Fruit fly (Drosophila melanogaster) whole organism, embryonic: Measurements from ENCODE around the gene Lsd-1.

Source experiments
- Antp ChIP-seq: fragments of 200-800 bp; sonication (Bioruptor generic); optimal IDR thresholded peaks from 3 replicates; lab custom pipeline; 2016; ENCODE audit warnings: missing biosample characterization, missing genetic modification characterization
- CG11696 ChIP-seq: fragments of 200-800 bp; sonication (Bioruptor generic); IDR thresholded peaks from 2 replicates; pipeline ENCODE4 v1.3.6; 2022; ENCODE audit warnings: missing biosample characterization, missing genetic modification characterization
- CG12942 ChIP-seq: fragments of 200-800 bp; sonication (Bioruptor generic); optimal IDR thresholded peaks from 3 replicates; lab custom pipeline; 2016; ENCODE audit warnings: missing biosample characterization, missing genetic modification characterization
- CG14441 ChIP-seq: fragments of 200-800 bp; sonication (Bioruptor generic); IDR thresholded peaks from 2 replicates; pipeline ENCODE4 v1.3.6; 2022; ENCODE audit warnings: missing biosample characterization, missing genetic modification characterization
- CG17328 ChIP-seq: fragments of 200-800 bp; sonication (Bioruptor generic); IDR thresholded peaks from 2 replicates; pipeline ENCODE4 v1.3.6; 2022; ENCODE audit warnings: missing biosample characterization, missing genetic modification characterization
- CG17361 ChIP-seq: fragments of 200-800 bp; sonication (Bioruptor generic); IDR thresholded peaks from 3 replicates; pipeline ENCODE4 v1.3.6; 2022; ENCODE audit warnings: missing biosample characterization, missing genetic modification characterization
- CG17612 ChIP-seq: fragments of 200-800 bp; sonication (Bioruptor generic); IDR thresholded peaks from 2 replicates; pipeline ENCODE4 v1.3.6; 2022; ENCODE audit warnings: missing biosample characterization, missing genetic modification characterization
- CG2120 ChIP-seq: fragments of 200-800 bp; sonication (Bioruptor generic); optimal IDR thresholded peaks from 3 replicates; lab custom pipeline; 2016; ENCODE audit warnings: missing biosample characterization, missing genetic modification characterization
- CG4854 ChIP-seq: fragments of 200-800 bp; sonication (Bioruptor generic); optimal IDR thresholded peaks from 2 replicates; lab custom pipeline; 2016; ENCODE audit warnings: missing biosample characterization, missing genetic modification characterization, inconsistent platforms
- CG6175 ChIP-seq: fragments of 200-800 bp; sonication (Bioruptor generic); IDR thresholded peaks from 3 replicates; pipeline ENCODE4 v1.3.6; 2022; ENCODE audit warnings: missing biosample characterization, missing genetic modification characterization
- CG6689 ChIP-seq: fragments of 200-800 bp; sonication (Bioruptor generic); IDR thresholded peaks from 2 replicates; pipeline ENCODE4 v1.3.6; 2022; ENCODE audit warnings: missing biosample characterization, missing genetic modification characterization
- CG7839 ChIP-seq: fragments of 200-800 bp; sonication (Bioruptor generic); optimal IDR thresholded peaks from 3 replicates; lab custom pipeline; 2018; ENCODE audit warnings: missing biosample characterization, mild to moderate bottlenecking, missing genetic modification characterization, moderate library complexity
- CG8089 ChIP-seq: fragments of 200-800 bp; sonication (Bioruptor generic); optimal IDR thresholded peaks from 3 replicates; lab custom pipeline; 2016; ENCODE audit warnings: missing biosample characterization, missing genetic modification characterization
- CG8388 ChIP-seq: fragments of 200-800 bp; sonication (Bioruptor generic); optimal IDR thresholded peaks from 2 replicates; lab custom pipeline; 2019; ENCODE audit warnings: missing biosample characterization, mild to moderate bottlenecking, missing genetic modification characterization, moderate library complexity
- CG9817 ChIP-seq: fragments of 200-800 bp; sonication (Bioruptor generic); optimal IDR thresholded peaks from 2 replicates; lab custom pipeline; 2018; ENCODE audit warnings: missing biosample characterization, mild to moderate bottlenecking, missing genetic modification characterization, moderate library complexity
- CrebB ChIP-seq: fragments of 200-800 bp; sonication (Bioruptor generic); optimal IDR thresholded peaks from 3 replicates; lab custom pipeline; 2018; ENCODE audit warnings: missing biosample characterization, mild to moderate bottlenecking, missing genetic modification characterization
- Deaf1 ChIP-seq: fragments of 200-800 bp; optimal IDR thresholded peaks from 3 replicates; lab custom pipeline; 2019; ENCODE audit warnings: missing biosample characterization, mild to moderate bottlenecking, missing genetic modification characterization, moderate library complexity
- Dfd ChIP-seq, 2 experiments: fragments of >200 bp; optimal IDR thresholded peaks; 2 replicates each; lab custom pipeline; 2017; ENCODE audit warnings: missing biosample characterization in 2 of 2, missing genetic modification characterization in 2 of 2
- Dref ChIP-seq: fragments of 200-800 bp; sonication (Bioruptor generic); IDR thresholded peaks from 2 replicates; pipeline ENCODE4 v1.3.6; 2022; ENCODE audit warnings: missing biosample characterization, missing genetic modification characterization
- Fer3 ChIP-seq: fragments of 200-800 bp; sonication (Bioruptor generic); optimal IDR thresholded peaks from 2 replicates; lab custom pipeline; 2018; ENCODE audit warnings: missing biosample characterization, mild to moderate bottlenecking, missing genetic modification characterization, moderate library complexity
- Gug ChIP-seq: fragments of 200-800 bp; sonication (Bioruptor generic); IDR thresholded peaks from 4 replicates; pipeline ENCODE4 v1.3.6; 2022; ENCODE audit warnings: missing biosample characterization, missing genetic modification characterization
- H15 ChIP-seq: fragments of 200-800 bp; sonication (Bioruptor generic); IDR thresholded peaks from 3 replicates; pipeline ENCODE4 v1.3.6; 2022; ENCODE audit warnings: missing biosample characterization, missing genetic modification characterization
- H2.0 ChIP-seq: fragments of 200-800 bp; sonication (Bioruptor generic); IDR thresholded peaks from 2 replicates; pipeline ENCODE4 v1.3.6; 2022; ENCODE audit warnings: missing biosample characterization, missing genetic modification characterization
- Hey ChIP-seq: fragments of 200-800 bp; sonication (Bioruptor generic); optimal IDR thresholded peaks from 3 replicates; lab custom pipeline; 2018; ENCODE audit warnings: missing biosample characterization, mild to moderate bottlenecking, missing genetic modification characterization
- HmgD ChIP-seq: fragments of 200-800 bp; sonication (Bioruptor generic); optimal IDR thresholded peaks from 3 replicates; lab custom pipeline; 2016; ENCODE audit warnings: missing biosample characterization, missing genetic modification characterization
- HmgZ ChIP-seq: fragments of 200-800 bp; sonication (Bioruptor generic); optimal IDR thresholded peaks from 2 replicates; lab custom pipeline; 2018; ENCODE audit warnings: missing biosample characterization, mild to moderate bottlenecking, missing genetic modification characterization
- Kr ChIP-seq: fragments of 200-800 bp; sonication (Bioruptor generic); optimal IDR thresholded peaks from 2 replicates; lab custom pipeline; 2017; ENCODE audit warnings: missing biosample characterization, mild to moderate bottlenecking, missing genetic modification characterization
- MTF-1 ChIP-seq: fragments of 200-800 bp; sonication (Bioruptor generic); optimal IDR thresholded peaks from 2 replicates; lab custom pipeline; 2018; ENCODE audit warnings: missing biosample characterization, mild to moderate bottlenecking, missing genetic modification characterization, borderline replicate concordance
- NC2α ChIP-seq: fragments of 200-800 bp; sonication (Bioruptor generic); optimal IDR thresholded peaks from 2 replicates; lab custom pipeline; 2016; ENCODE audit warnings: missing biosample characterization, missing genetic modification characterization
- Nf-YA ChIP-seq: fragments of 200-800 bp; sonication (Bioruptor generic); IDR thresholded peaks from 2 replicates; pipeline ENCODE4 v1.3.6; 2022; ENCODE audit warnings: missing biosample characterization, missing genetic modification characterization
- Nf-YB ChIP-seq: fragments of 200-800 bp; sonication (Bioruptor generic); optimal IDR thresholded peaks from 3 replicates; lab custom pipeline; 2019; ENCODE audit warnings: missing biosample characterization, mild to moderate bottlenecking, missing genetic modification characterization, moderate library complexity
- Opbp ChIP-seq: fragments of 200-800 bp; sonication (Bioruptor generic); IDR thresholded peaks from 3 replicates; pipeline ENCODE4 v1.3.6; 2022; ENCODE audit warnings: missing biosample characterization, missing genetic modification characterization; ENCODE audit not compliant: partially characterized antibody
- Six4 ChIP-seq: fragments of 200-800 bp; sonication (Bioruptor generic); optimal IDR thresholded peaks from 2 replicates; lab custom pipeline; 2016; ENCODE audit warnings: missing biosample characterization, missing genetic modification characterization
- Tbp ChIP-seq: fragments of >200 bp; optimal IDR thresholded peaks from 2 replicates; lab custom pipeline; 2018; ENCODE audit warnings: missing biosample characterization, missing genetic modification characterization
- ab ChIP-seq: fragments of 200-800 bp; sonication (Bioruptor generic); optimal IDR thresholded peaks from 2 replicates; lab custom pipeline; 2016; ENCODE audit warnings: missing biosample characterization, missing genetic modification characterization
- aop ChIP-seq: fragments of 200-800 bp; sonication (Bioruptor generic); IDR thresholded peaks from 2 replicates; pipeline ENCODE4 v1.3.6; 2022; ENCODE audit warnings: missing biosample characterization, missing genetic modification characterization
- ase ChIP-seq: fragments of 200-800 bp; sonication (Bioruptor generic); IDR thresholded peaks from 3 replicates; pipeline ENCODE4 v1.3.6; 2022; ENCODE audit warnings: missing biosample characterization, missing genetic modification characterization
- bowl ChIP-seq: fragments of 200-800 bp; sonication (Bioruptor generic); IDR thresholded peaks from 2 replicates; pipeline ENCODE4 v1.3.6; 2022; ENCODE audit warnings: missing biosample characterization, missing genetic modification characterization
- btn ChIP-seq: fragments of 200-800 bp; sonication (Bioruptor generic); optimal IDR thresholded peaks from 2 replicates; lab custom pipeline; 2016; ENCODE audit warnings: missing biosample characterization, missing genetic modification characterization
- cad ChIP-seq: fragments of >200 bp; optimal IDR thresholded peaks from 2 replicates; lab custom pipeline; 2017; ENCODE audit warnings: missing biosample characterization, missing genetic modification characterization
- cg ChIP-seq: fragments of 200-800 bp; sonication (Bioruptor generic); optimal IDR thresholded peaks from 3 replicates; lab custom pipeline; 2019; ENCODE audit warnings: missing biosample characterization, mild to moderate bottlenecking, missing genetic modification characterization, moderate library complexity
- croc ChIP-seq: fragments of 200-800 bp; sonication (Bioruptor generic); conservative IDR thresholded peaks from 3 replicates; pipeline ENCODE4 v1.3.6; 2022; ENCODE audit warnings: missing biosample characterization, missing genetic modification characterization
- da ChIP-seq: fragments of 200-800 bp; sonication (Bioruptor generic); optimal IDR thresholded peaks from 2 replicates; lab custom pipeline; 2016; ENCODE audit warnings: missing biosample characterization, missing genetic modification characterization
- dimm ChIP-seq: fragments of 200-800 bp; sonication (Bioruptor generic); IDR thresholded peaks from 2 replicates; pipeline ENCODE4 v1.3.6; 2022; ENCODE audit warnings: missing biosample characterization, missing genetic modification characterization
- mld ChIP-seq: fragments of 200-800 bp; sonication (Bioruptor generic); IDR thresholded peaks from 3 replicates; pipeline ENCODE4 v1.3.6; 2022; ENCODE audit warnings: missing biosample characterization, missing genetic modification characterization; ENCODE audit not compliant: partially characterized antibody
- psq ChIP-seq: fragments of 200-800 bp; sonication (Bioruptor generic); optimal IDR thresholded peaks from 2 replicates; lab custom pipeline; 2017; ENCODE audit warnings: missing biosample characterization, missing genetic modification characterization
- pzg ChIP-seq: fragments of 200-800 bp; sonication (Bioruptor generic); optimal IDR thresholded peaks from 3 replicates; lab custom pipeline; 2018; ENCODE audit warnings: missing biosample characterization, mild to moderate bottlenecking, missing genetic modification characterization, moderate library complexity
- sim ChIP-seq: fragments of 200-800 bp; sonication (Bioruptor generic); IDR thresholded peaks from 2 replicates; pipeline ENCODE4 v1.3.6; 2022; ENCODE audit warnings: missing biosample characterization, missing genetic modification characterization
- sima ChIP-seq: fragments of 200-800 bp; sonication (Bioruptor generic); optimal IDR thresholded peaks from 2 replicates; lab custom pipeline; 2016; ENCODE audit warnings: missing biosample characterization, missing genetic modification characterization
- tgo ChIP-seq: fragments of 200-800 bp; sonication (Bioruptor generic); IDR thresholded peaks from 3 replicates; pipeline ENCODE4 v1.3.6; 2022; ENCODE audit warnings: missing biosample characterization, missing genetic modification characterization
- unc-4 ChIP-seq: fragments of 200-800 bp; sonication (Bioruptor generic); IDR thresholded peaks from 2 replicates; pipeline ENCODE4 v1.3.6; 2022; ENCODE audit warnings: missing biosample characterization, missing genetic modification characterization; ENCODE audit not compliant: partially characterized antibody
- zf30C ChIP-seq: fragments of 200-800 bp; sonication (Bioruptor generic); optimal IDR thresholded peaks from 3 replicates; lab custom pipeline; 2018; ENCODE audit warnings: missing biosample characterization, mild to moderate bottlenecking, missing genetic modification characterization

Lsd-1 gene

dm6 chr3R:23767417-23767853 is 3.8 kb downstream of the Lsd-1 start, which contains the start of the genes CG10214 and CG10375 (continued):
- TF ChIP-seq cg (GFP tag; lab: Kevin White, UChicago) (no peak), CG6175 (GFP tag; lab: Robert Waterston, UW) (no peak), bowl (GFP tag; lab: Robert Waterston, UW) (no peak), sim (GFP tag; lab: Robert Waterston, UW) (no peak), NC2α (peak; percentile 67), CG11696 (GFP tag; lab: Robert Waterston, UW) (no peak), psq (GFP tag; lab: Kevin White, UChicago) (peak; percentile 58), H2.0 (GFP tag; lab: Robert Waterston, UW) (peak; percentile 55), mld (0 out of 3 replicates have a peak, but pooled peaks have one; percentile 37), Six4 (GFP tag; lab: Kevin White, UChicago) (peak; percentile 65), croc (no peak), CG8388 (GFP tag; lab: Kevin White, UChicago) (peak; percentile 56), CG17361 (peak; percentile 79), ab (GFP tag; lab: Kevin White, UChicago) (peak; percentile 46), MTF-1 (GFP tag; lab: Kevin White, UChicago) (no peak), pzg (GFP tag; lab: Kevin White, UChicago) (peak; percentile 91), Dref (peak; percentile 49), Deaf1 (tag; lab: Kevin White, UChicago) (no peak), CG12942 (GFP tag; lab: Kevin White, UChicago) (peak; percentile 76), CG7839 (peak; percentile 71), cad (GFP tag; lab: Kevin White, UChicago) (no peak), Opbp (peak; percentile 7; the same call in 1 of the 3 replicates), Kr (GFP tag; lab: Kevin White, UChicago) (no peak), unc-4 (GFP tag; lab: Robert Waterston, UW) (peak; percentile 58; the same call in 1 of the 2 replicates), CrebB (peak; percentile 61), HmgZ (tag; lab: Kevin White, UChicago) (peak; percentile 85), da (GFP tag; lab: Kevin White, UChicago) (peak; percentile 71), CG17612 (GFP tag; lab: Robert Waterston, UW) (no peak), zf30C (GFP tag; lab: Kevin White, UChicago) (no peak), CG6689 (GFP tag; lab: Robert Waterston, UW) (peak; percentile 63), CG4854 (peak; percentile 67), dimm (no peak), CG2120 (GFP tag; lab: Kevin White, UChicago) (peak; percentile 90), Hey (tag; lab: Kevin White, UChicago) (no peak), aop (no peak), H15 (GFP tag; lab: Robert Waterston, UW) (no peak), CG14441 (peak; percentile 68), Nf-YB (GFP tag; lab: Kevin White, UChicago) (peak; percentile 44), Nf-YA (GFP tag; lab: Robert Waterston, UW) (no peak), sima (GFP tag; lab: Kevin White, UChicago) (no peak), Fer3 (tag; lab: Kevin White, UChicago) (peak; percentile 67), ase (GFP tag; lab: Robert Waterston, UW) (0 out of 3 replicates have a peak, but pooled peaks have one; percentile 11), CG9817 (tag; lab: Kevin White, UChicago) (peak; percentile 66), CG17328 (GFP tag; lab: Robert Waterston, UW) (peak; percentile 67), Antp (peak; percentile 84), tgo (GFP tag; lab: Robert Waterston, UW) (peak; percentile 61; the same call in 2 of the 3 replicates), HmgD (peak; percentile 86), btn (GFP tag; lab: Kevin White, UChicago) (peak; percentile 50), CG8089 (GFP tag; lab: Kevin White, UChicago) (peak; percentile 67), Gug (GFP tag; lab: Robert Waterston, UW) (peak; percentile 30; the same call in 1 of the 4 replicates), Tbp (GFP tag; lab: Kevin White, UChicago) (no peak), Dfd (GFP tag; optimal IDR thresholded peaks at IDR 0.05; lab: Kevin White, UChicago) (no peak)
